Worm (Caenorhabditis elegans): Measurements from ENCODE around the gene ZC443.7.

- TF ChIP-seq him-1 (tag; optimal IDR thresholded peaks at IDR 0.05) (peak; percentile 29), W03F9.2 (tag; optimal IDR thresholded peaks at IDR 0.05) (no peak), dao-5 (tag; optimal IDR thresholded peaks at IDR 0.05) (peak; percentile 61)
Observed at ce11 chrV:12780248-12780647, 26.0 kb upstream of the ZC443.7 start.
